Worm (Caenorhabditis elegans): ENCODE measurements around the gene him-14.

him-14 gene

DNA sequence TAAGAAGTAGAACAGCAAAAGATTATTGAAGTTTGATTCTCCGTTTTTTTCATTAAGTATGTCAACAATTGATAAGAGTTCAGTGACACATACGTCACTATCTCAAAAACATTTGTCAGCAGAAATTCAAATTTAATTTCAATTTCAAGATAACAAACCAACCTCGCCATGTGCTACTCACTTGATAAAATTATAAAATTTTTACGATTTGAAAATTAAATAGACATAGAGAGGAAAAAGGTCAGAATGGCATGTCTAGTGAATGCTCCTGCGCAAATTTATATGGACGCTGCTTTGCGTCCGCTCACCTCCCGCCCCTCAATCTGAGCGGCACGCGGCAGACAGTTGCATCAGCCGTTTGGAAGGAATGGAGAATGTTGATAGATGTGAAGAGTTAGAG lies 9.6 kb downstream of the him-14 start:
- TF ChIP-seq ztf-23 (GFP tag; IDR thresholded peaks at IDR 0.05): no peak
- no peak for TF ChIP-seq ref-1 (GFP tag; conservative IDR thresholded peaks at IDR 0.05)
- no peak for TF ChIP-seq cog-1 (tag; optimal IDR thresholded peaks at IDR 0.05)
- TF ChIP-seq T22C8.4 (GFP tag; IDR thresholded peaks at IDR 0.05): no peak
- no peak for TF ChIP-seq med-1 (GFP tag; optimal IDR thresholded peaks at IDR 0.05; ENCODE audit: insufficient read depth)
- no peak for TF ChIP-seq flt-1 (GFP tag; IDR thresholded peaks at IDR 0.05)
- TF ChIP-seq klf-2 (GFP tag; conservative IDR thresholded peaks at IDR 0.05): no peak
- no peak for TF ChIP-seq tab-1 (GFP tag; IDR thresholded peaks at IDR 0.05)
- TF ChIP-seq ztf-29 (GFP tag; IDR thresholded peaks at IDR 0.05): no peak

ce11 chrII:7059274-7059757 lies 10.4 kb downstream of the him-14 start:
- TF ChIP-seq klf-2 (GFP tag; conservative IDR thresholded peaks at IDR 0.05) (no peak), flt-1 (GFP tag; IDR thresholded peaks at IDR 0.05) (no peak), ztf-29 (GFP tag; IDR thresholded peaks at IDR 0.05) (no peak), med-1 (GFP tag; optimal IDR thresholded peaks at IDR 0.05; ENCODE audit: insufficient read depth) (no peak), cog-1 (tag; optimal IDR thresholded peaks at IDR 0.05) (no peak), tab-1 (GFP tag; IDR thresholded peaks at IDR 0.05) (no peak), ztf-23 (GFP tag; IDR thresholded peaks at IDR 0.05) (no peak), T22C8.4 (GFP tag; IDR thresholded peaks at IDR 0.05) (no peak), ref-1 (GFP tag; conservative IDR thresholded peaks at IDR 0.05) (no peak)

- TF ChIP-seq cog-1 (tag; optimal IDR thresholded peaks at IDR 0.05): no peak
- no peak for TF ChIP-seq klf-2 (GFP tag; conservative IDR thresholded peaks at IDR 0.05)
- TF ChIP-seq ztf-29 (GFP tag; IDR thresholded peaks at IDR 0.05): no peak
- no peak for TF ChIP-seq ref-1 (GFP tag; conservative IDR thresholded peaks at IDR 0.05)
- no peak for TF ChIP-seq tab-1 (GFP tag; IDR thresholded peaks at IDR 0.05)
- TF ChIP-seq med-1 (GFP tag; optimal IDR thresholded peaks at IDR 0.05; ENCODE audit: insufficient read depth): no peak
- TF ChIP-seq flt-1 (GFP tag; IDR thresholded peaks at IDR 0.05): no peak
- no peak for TF ChIP-seq T22C8.4 (GFP tag; IDR thresholded peaks at IDR 0.05)
- no peak for TF ChIP-seq ztf-23 (GFP tag; IDR thresholded peaks at IDR 0.05)
These were observed 11.9 kb downstream of the him-14 start, which contains the start of gene cth-2 for ce11 chrII:7057860-7058259. Gene cth-2, minus strand, starts transcription at chrII:7057960.

DNA sequence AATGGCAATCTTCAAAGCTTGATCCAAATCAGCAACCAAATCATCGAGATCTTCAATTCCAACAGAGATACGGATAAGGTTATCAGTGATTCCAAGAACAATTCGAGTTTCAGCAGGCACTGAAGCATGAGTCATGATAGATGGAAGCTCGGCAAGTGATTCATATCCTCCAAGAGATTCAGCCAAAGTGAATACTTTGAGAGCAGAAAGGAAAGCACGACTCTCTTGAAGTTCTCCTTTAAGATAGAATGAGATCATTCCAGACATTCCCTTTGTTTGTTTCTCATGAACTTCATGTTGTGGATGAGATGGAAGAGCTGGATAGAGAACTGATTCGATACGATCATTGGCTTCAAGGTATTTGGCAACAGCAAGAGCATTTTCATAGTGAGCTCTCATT lies 13.4 kb downstream of the him-14 start:
- TF ChIP-seq ztf-29 (GFP tag; IDR thresholded peaks at IDR 0.05): no peak
- TF ChIP-seq cog-1 (tag; optimal IDR thresholded peaks at IDR 0.05): no peak
- no peak for TF ChIP-seq flt-1 (GFP tag; IDR thresholded peaks at IDR 0.05)
- TF ChIP-seq klf-2 (GFP tag; conservative IDR thresholded peaks at IDR 0.05): no peak
- no peak for TF ChIP-seq T22C8.4 (GFP tag; IDR thresholded peaks at IDR 0.05)
- TF ChIP-seq med-1 (GFP tag; optimal IDR thresholded peaks at IDR 0.05; ENCODE audit: insufficient read depth): no peak
- TF ChIP-seq ztf-23 (GFP tag; IDR thresholded peaks at IDR 0.05): no peak
- TF ChIP-seq ref-1 (GFP tag; conservative IDR thresholded peaks at IDR 0.05): no peak
- TF ChIP-seq tab-1 (GFP tag; IDR thresholded peaks at IDR 0.05): no peak

- TF ChIP-seq cog-1 (tag; optimal IDR thresholded peaks at IDR 0.05): no peak
- no peak for TF ChIP-seq T22C8.4 (GFP tag; IDR thresholded peaks at IDR 0.05)
- TF ChIP-seq ref-1 (GFP tag; conservative IDR thresholded peaks at IDR 0.05): no peak
- TF ChIP-seq flt-1 (GFP tag; IDR thresholded peaks at IDR 0.05): no peak
- TF ChIP-seq tab-1 (GFP tag; IDR thresholded peaks at IDR 0.05): no peak
- no peak for TF ChIP-seq med-1 (GFP tag; optimal IDR thresholded peaks at IDR 0.05; ENCODE audit: insufficient read depth)
- TF ChIP-seq ztf-29 (GFP tag; IDR thresholded peaks at IDR 0.05): no peak
- no peak for TF ChIP-seq klf-2 (GFP tag; conservative IDR thresholded peaks at IDR 0.05)
- no peak for TF ChIP-seq ztf-23 (GFP tag; IDR thresholded peaks at IDR 0.05)
These were observed 14.8 kb downstream of the him-14 start, which contains the start of gene ZK1127.3 for ce11 chrII:7054987-7055386. Gene ZK1127.3, plus strand, starts transcription at chrII:7055287.

ce11 chrII:7053649-7054048 lies 16.1 kb downstream of the him-14 start, which contains the start of gene ZK1127.4:
Gene ZK1127.4, plus strand, starts transcription at chrII:7053949.
- TF ChIP-seq T22C8.4 (GFP tag; IDR thresholded peaks at IDR 0.05) (no peak), flt-1 (GFP tag; IDR thresholded peaks at IDR 0.05) (no peak), klf-2 (GFP tag; conservative IDR thresholded peaks at IDR 0.05) (no peak), ztf-29 (GFP tag; IDR thresholded peaks at IDR 0.05) (no peak), med-1 (GFP tag; optimal IDR thresholded peaks at IDR 0.05; ENCODE audit: insufficient read depth) (no peak)

DNA sequence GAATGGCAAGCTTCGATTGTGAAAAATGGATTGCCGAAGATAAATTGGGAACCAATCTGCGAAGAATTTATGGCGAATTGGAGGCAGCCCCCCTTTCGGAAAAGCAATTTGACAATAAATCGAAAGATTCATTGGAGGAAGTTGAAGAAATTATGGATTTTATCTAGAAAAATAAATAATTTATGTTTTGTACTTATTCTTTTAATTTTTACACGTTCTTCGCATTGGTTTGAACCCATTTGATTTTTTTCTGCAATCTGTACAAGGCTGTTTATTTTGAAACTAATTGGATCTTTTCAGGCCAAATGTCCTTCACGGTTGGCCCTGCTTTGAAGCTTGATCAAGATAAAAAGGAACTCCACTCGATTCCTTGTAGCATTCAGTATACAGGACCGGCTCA lies 16.8 kb downstream of the him-14 start, which contains the start of gene ZK1127.13:
Gene ZK1127.13 (plus strand): TSS at position 301 of the 400 bp plus-strand sequence.
- no peak for TF ChIP-seq T22C8.4 (GFP tag; IDR thresholded peaks at IDR 0.05)
- TF ChIP-seq tab-1 (GFP tag; IDR thresholded peaks at IDR 0.05): no peak

DNA sequence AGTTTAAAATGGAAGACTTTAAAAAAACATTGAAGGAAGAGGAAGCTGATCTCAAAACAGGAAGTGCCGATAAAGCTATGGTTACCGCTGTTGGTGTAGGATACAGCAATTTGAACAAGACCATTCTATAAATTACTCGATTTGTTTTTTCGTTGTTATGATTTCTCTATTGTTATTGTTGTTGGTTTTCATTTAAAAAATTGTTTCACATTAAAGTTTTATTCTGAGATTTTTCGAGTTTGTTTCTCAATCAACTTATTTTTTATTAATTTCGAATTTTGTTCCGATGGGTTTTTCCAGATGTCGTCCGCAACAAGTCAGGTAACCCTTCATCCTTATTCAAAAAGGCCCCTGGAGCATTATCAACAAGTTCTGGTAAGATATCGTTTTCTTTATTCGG lies 18.0 kb downstream of the him-14 start, which contains the start of gene ZK1127.12:
Gene ZK1127.12 (plus strand): TSS at position 301 of the 400 bp plus-strand sequence.
- TF ChIP-seq ztf-29 (GFP tag; IDR thresholded peaks at IDR 0.05): no peak
- TF ChIP-seq tab-1 (GFP tag; IDR thresholded peaks at IDR 0.05): no peak
- no peak for TF ChIP-seq ztf-23 (GFP tag; IDR thresholded peaks at IDR 0.05)
- TF ChIP-seq flt-1 (GFP tag; IDR thresholded peaks at IDR 0.05): no peak
- TF ChIP-seq cog-1 (tag; optimal IDR thresholded peaks at IDR 0.05): no peak
- no peak for TF ChIP-seq ref-1 (GFP tag; conservative IDR thresholded peaks at IDR 0.05)
- TF ChIP-seq klf-2 (GFP tag; conservative IDR thresholded peaks at IDR 0.05): no peak
- TF ChIP-seq med-1 (GFP tag; optimal IDR thresholded peaks at IDR 0.05; ENCODE audit: insufficient read depth): no peak
- TF ChIP-seq T22C8.4 (GFP tag; IDR thresholded peaks at IDR 0.05): no peak

DNA sequence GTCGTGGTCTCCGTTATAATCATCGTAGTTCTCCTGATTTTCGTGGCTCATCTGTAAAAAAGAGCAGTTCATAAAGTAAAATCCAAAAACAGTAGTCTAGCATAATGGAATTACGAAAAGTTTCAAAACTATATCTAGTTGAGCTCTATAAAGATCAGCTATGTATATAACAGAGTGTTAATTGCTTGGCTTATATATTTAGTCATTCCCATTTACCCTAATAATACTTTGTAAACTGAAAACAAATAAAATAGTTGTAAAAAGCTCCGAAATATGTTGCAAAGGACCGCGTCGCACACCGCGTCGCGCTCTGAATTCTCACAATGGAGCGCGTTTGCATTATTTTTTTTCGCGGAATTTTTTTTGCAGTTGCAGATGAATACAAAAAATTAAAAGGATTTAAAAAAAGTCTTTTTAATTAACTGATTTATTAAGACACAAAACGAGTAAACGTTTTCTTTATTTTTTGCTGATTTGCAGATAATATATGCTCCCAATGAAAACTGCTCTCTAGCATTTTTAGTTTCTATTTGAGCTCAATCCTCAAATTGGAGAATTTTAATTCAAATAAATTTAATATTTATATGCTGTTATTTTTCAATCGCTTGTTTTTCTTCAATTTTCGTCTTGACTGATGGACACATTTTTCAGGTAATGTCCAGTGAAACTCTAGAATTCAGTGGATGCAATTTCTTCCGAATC lies 19.6 kb downstream of the him-14 start, which contains the start of the genes tcer-1 and ZK1127.5:
Gene tcer-1 (minus strand): TSS at position 51 of the 702 bp plus-strand sequence.
Gene ZK1127.5 (plus strand): TSS at position 652 of the 702 bp plus-strand sequence.
- TF ChIP-seq flt-1 (GFP tag; IDR thresholded peaks at IDR 0.05) (no peak), ztf-23 (GFP tag; IDR thresholded peaks at IDR 0.05) (no peak), cog-1 (tag; optimal IDR thresholded peaks at IDR 0.05) (no peak), klf-2 (GFP tag; conservative IDR thresholded peaks at IDR 0.05) (no peak), tab-1 (GFP tag; IDR thresholded peaks at IDR 0.05) (no peak), med-1 (GFP tag; optimal IDR thresholded peaks at IDR 0.05; ENCODE audit: insufficient read depth) (no peak), T22C8.4 (GFP tag; IDR thresholded peaks at IDR 0.05) (no peak), ztf-29 (GFP tag; IDR thresholded peaks at IDR 0.05) (no peak), ref-1 (GFP tag; conservative IDR thresholded peaks at IDR 0.05) (no peak)

Measured in whole organism, midembryonic.